Fruit fly (Drosophila melanogaster) whole organism, embryonic: ENCODE measurements around the gene SrpRbeta.

Experiments used
- Aef1 ChIP-seq: fragments of 200-800 bp; sonication (Bioruptor generic); IDR thresholded peaks from 3 replicates; pipeline ENCODE4 v1.3.6; 2022; ENCODE audit warnings: missing biosample characterization, missing genetic modification characterization
- CG10209 ChIP-seq: fragments of 200-800 bp; sonication (Bioruptor generic); optimal IDR thresholded peaks from 3 replicates; lab custom pipeline; 2017; ENCODE audit warnings: missing biosample characterization, mild to moderate bottlenecking, missing genetic modification characterization, missing genetic modification reagents
- CG11085 ChIP-seq: fragments of 200-800 bp; sonication (Bioruptor generic); IDR thresholded peaks from 2 replicates; pipeline ENCODE4 v1.3.6; 2022; ENCODE audit warnings: missing biosample characterization, missing genetic modification characterization
- CG13123 ChIP-seq: fragments of 200-800 bp; sonication (Bioruptor generic); optimal IDR thresholded peaks from 2 replicates; lab custom pipeline; 2016; ENCODE audit warnings: missing biosample characterization, missing genetic modification characterization
- CG16779 ChIP-seq: fragments of 200-800 bp; sonication (Bioruptor generic); IDR thresholded peaks from 2 replicates; pipeline ENCODE4 v1.3.6; 2022; ENCODE audit warnings: missing biosample characterization, missing genetic modification characterization
- CG17568 ChIP-seq: fragments of 200-800 bp; sonication (Bioruptor generic); optimal IDR thresholded peaks from 2 replicates; lab custom pipeline; 2018; ENCODE audit warnings: missing biosample characterization, mild to moderate bottlenecking, missing genetic modification characterization, moderate library complexity
- CG17912 ChIP-seq: fragments of 200-800 bp; sonication (Bioruptor generic); optimal IDR thresholded peaks from 2 replicates; lab custom pipeline; 2018; ENCODE audit warnings: missing biosample characterization, mild to moderate bottlenecking, missing genetic modification characterization
- CG18262 ChIP-seq: fragments of 200-800 bp; optimal IDR thresholded peaks from 3 replicates; lab custom pipeline; 2019; ENCODE audit warnings: missing biosample characterization, mild to moderate bottlenecking, missing genetic modification characterization, moderate library complexity
- CG18476 ChIP-seq: fragments of 200-800 bp; sonication (Bioruptor generic); optimal IDR thresholded peaks from 2 replicates; lab custom pipeline; 2016; ENCODE audit warnings: missing biosample characterization, mild to moderate bottlenecking, missing genetic modification characterization
- CG2120 ChIP-seq: fragments of 200-800 bp; sonication (Bioruptor generic); optimal IDR thresholded peaks from 3 replicates; lab custom pipeline; 2016; ENCODE audit warnings: missing biosample characterization, missing genetic modification characterization
- CG2678 ChIP-seq: fragments of 200-800 bp; sonication (Bioruptor generic); optimal IDR thresholded peaks from 3 replicates; lab custom pipeline; 2019; ENCODE audit warnings: missing biosample characterization, mild to moderate bottlenecking, missing genetic modification characterization, moderate library complexity
- CG33557 ChIP-seq: fragments of 200-800 bp; sonication (Bioruptor generic); optimal IDR thresholded peaks from 2 replicates; lab custom pipeline; 2019; ENCODE audit warnings: missing biosample characterization, mild to moderate bottlenecking, missing genetic modification characterization, moderate library complexity
- CG34376 ChIP-seq: fragments of 200-800 bp; sonication (Bioruptor generic); optimal IDR thresholded peaks from 2 replicates; lab custom pipeline; 2018; ENCODE audit warnings: missing biosample characterization, mild to moderate bottlenecking, missing genetic modification characterization
- CG4282 ChIP-seq: fragments of 200-800 bp; sonication (Bioruptor generic); optimal IDR thresholded peaks from 2 replicates; lab custom pipeline; 2016; ENCODE audit warnings: missing biosample characterization, missing genetic modification characterization
- CG43689 ChIP-seq: fragments of 200-800 bp; sonication (Bioruptor generic); IDR thresholded peaks from 2 replicates; pipeline ENCODE4 v1.3.6; 2022; ENCODE audit warnings: missing biosample characterization, missing genetic modification characterization
- CG5245 ChIP-seq: fragments of 200-800 bp; sonication (Bioruptor generic); optimal IDR thresholded peaks from 3 replicates; lab custom pipeline; 2016; ENCODE audit warnings: missing biosample characterization, missing genetic modification characterization
- CG7963 ChIP-seq: fragments of 200-800 bp; sonication (Bioruptor generic); IDR thresholded peaks from 3 replicates; pipeline ENCODE4 v1.3.6; 2022; ENCODE audit warnings: missing biosample characterization, missing genetic modification characterization; ENCODE audit not compliant: partially characterized antibody
- CG8089 ChIP-seq: fragments of 200-800 bp; sonication (Bioruptor generic); optimal IDR thresholded peaks from 3 replicates; lab custom pipeline; 2016; ENCODE audit warnings: missing biosample characterization, missing genetic modification characterization
- CG9727 ChIP-seq: fragments of 200-800 bp; sonication (Bioruptor generic); optimal IDR thresholded peaks from 3 replicates; lab custom pipeline; 2017; ENCODE audit warnings: missing biosample characterization, mild to moderate bottlenecking, missing genetic modification characterization
- CG9932 ChIP-seq: fragments of 200-800 bp; sonication (Bioruptor generic); IDR thresholded peaks from 2 replicates; pipeline ENCODE4 v1.3.6; 2022; ENCODE audit warnings: missing biosample characterization, missing genetic modification characterization
- Dll ChIP-seq: fragments of 200-800 bp; sonication (Bioruptor generic); IDR thresholded peaks from 4 replicates; pipeline ENCODE4 v1.3.6; 2022; ENCODE audit warnings: missing biosample characterization, missing genetic modification characterization; ENCODE audit not compliant: partially characterized antibody
- E2f2 ChIP-seq: fragments of 200-800 bp; sonication (Bioruptor generic); IDR thresholded peaks from 2 replicates; pipeline ENCODE4 v1.3.6; 2022; ENCODE audit warnings: missing biosample characterization, missing genetic modification characterization
- HHEX ChIP-seq: fragments of 200-800 bp; sonication (Bioruptor generic); optimal IDR thresholded peaks from 3 replicates; lab custom pipeline; 2017; ENCODE audit warnings: missing biosample characterization, mild to moderate bottlenecking, missing genetic modification characterization, missing genetic modification reagents
- HLH54F ChIP-seq: fragments of 200-800 bp; sonication (Bioruptor generic); optimal IDR thresholded peaks from 3 replicates; lab custom pipeline; 2016; ENCODE audit warnings: missing biosample characterization, missing genetic modification characterization
- Oli ChIP-seq: fragments of 200-800 bp; sonication (Bioruptor generic); optimal IDR thresholded peaks from 2 replicates; lab custom pipeline; 2018; ENCODE audit warnings: missing biosample characterization, mild to moderate bottlenecking, missing genetic modification characterization, moderate library complexity
- Sox102F ChIP-seq: fragments of 200-800 bp; sonication (Bioruptor generic); optimal IDR thresholded peaks from 2 replicates; lab custom pipeline; 2018; ENCODE audit warnings: missing biosample characterization, mild to moderate bottlenecking, missing genetic modification characterization, moderate library complexity
- Tbp ChIP-seq: fragments of >200 bp; optimal IDR thresholded peaks from 2 replicates; lab custom pipeline; 2018; ENCODE audit warnings: missing biosample characterization, missing genetic modification characterization
- abd-A ChIP-seq: fragments of 200-800 bp; sonication (Bioruptor generic); optimal IDR thresholded peaks from 3 replicates; lab custom pipeline; 2019; ENCODE audit warnings: missing biosample characterization, mild to moderate bottlenecking, missing genetic modification characterization, moderate library complexity
- ato ChIP-seq: fragments of 200-800 bp; sonication (Bioruptor generic); IDR thresholded peaks from 2 replicates; pipeline ENCODE4 v1.3.6; 2022; ENCODE audit warnings: missing biosample characterization, missing genetic modification characterization; ENCODE audit not compliant: partially characterized antibody
- crc ChIP-seq: fragments of 200-800 bp; sonication (Bioruptor generic); optimal IDR thresholded peaks from 2 replicates; lab custom pipeline; 2016; ENCODE audit warnings: missing biosample characterization, missing genetic modification characterization
- da ChIP-seq: fragments of 200-800 bp; sonication (Bioruptor generic); optimal IDR thresholded peaks from 2 replicates; lab custom pipeline; 2016; ENCODE audit warnings: missing biosample characterization, missing genetic modification characterization
- eve ChIP-seq, 2 experiments: fragments of >200 bp; optimal IDR thresholded peaks; 2 replicates each; lab custom pipeline; 2017; ENCODE audit warnings: missing biosample characterization in 2 of 2, missing genetic modification characterization in 2 of 2
- gcm ChIP-seq: fragments of 200-800 bp; sonication (Bioruptor generic); optimal IDR thresholded peaks from 2 replicates; lab custom pipeline; 2019; ENCODE audit warnings: missing biosample characterization, mild to moderate bottlenecking, missing genetic modification characterization, moderate library complexity
- gro ChIP-seq: fragments of 200-800 bp; sonication (Bioruptor generic); optimal IDR thresholded peaks from 2 replicates; lab custom pipeline; 2016; ENCODE audit warnings: missing biosample characterization, missing genetic modification characterization
- hbn ChIP-seq: fragments of 200-800 bp; sonication (Bioruptor generic); IDR thresholded peaks from 2 replicates; pipeline ENCODE4 v1.3.6; 2022; ENCODE audit warnings: missing biosample characterization, missing genetic modification characterization; ENCODE audit not compliant: partially characterized antibody
- her ChIP-seq: fragments of 200-800 bp; sonication (Bioruptor generic); optimal IDR thresholded peaks from 2 replicates; lab custom pipeline; 2016; ENCODE audit warnings: missing biosample characterization, missing genetic modification characterization
- klu ChIP-seq: fragments of 200-800 bp; sonication (Bioruptor generic); IDR thresholded peaks from 2 replicates; pipeline ENCODE4 v1.3.6; 2022; ENCODE audit warnings: missing biosample characterization, missing genetic modification characterization
- nau ChIP-seq: fragments of 200-800 bp; sonication (Bioruptor generic); optimal IDR thresholded peaks from 3 replicates; lab custom pipeline; 2017; ENCODE audit warnings: missing biosample characterization, mild to moderate bottlenecking, missing genetic modification characterization, missing genetic modification reagents
- odd ChIP-seq: fragments of 200-800 bp; sonication (Bioruptor generic); optimal IDR thresholded peaks from 2 replicates; lab custom pipeline; 2017; ENCODE audit warnings: missing biosample characterization, mild to moderate bottlenecking, missing genetic modification characterization
- pb ChIP-seq: fragments of 200-800 bp; sonication (Bioruptor generic); optimal IDR thresholded peaks from 3 replicates; lab custom pipeline; 2016; ENCODE audit warnings: missing biosample characterization, missing genetic modification characterization
- pros ChIP-seq: fragments of 200-800 bp; sonication (Bioruptor generic); optimal IDR thresholded peaks from 3 replicates; lab custom pipeline; 2019; ENCODE audit warnings: missing biosample characterization, mild to moderate bottlenecking, missing genetic modification characterization, moderate library complexity
- schlank ChIP-seq: fragments of 200-800 bp; sonication (Bioruptor generic); optimal IDR thresholded peaks from 2 replicates; lab custom pipeline; 2018; ENCODE audit warnings: missing biosample characterization, mild to moderate bottlenecking, missing genetic modification characterization
- scrt ChIP-seq: fragments of 200-800 bp; sonication (Bioruptor generic); optimal IDR thresholded peaks from 2 replicates; lab custom pipeline; 2018; ENCODE audit warnings: missing biosample characterization, mild to moderate bottlenecking, missing genetic modification characterization, moderate library complexity
- slbo ChIP-seq: fragments of 200-800 bp; sonication (Bioruptor generic); IDR thresholded peaks from 2 replicates; pipeline ENCODE4 v1.3.6; 2022; ENCODE audit warnings: missing biosample characterization, missing genetic modification characterization
- tap ChIP-seq: fragments of 200-800 bp; optimal IDR thresholded peaks from 3 replicates; lab custom pipeline; 2019; ENCODE audit warnings: missing biosample characterization, mild to moderate bottlenecking, missing genetic modification characterization, moderate library complexity
- tup ChIP-seq: fragments of 200-800 bp; sonication (Bioruptor generic); optimal IDR thresholded peaks from 2 replicates; lab custom pipeline; 2016; ENCODE audit warnings: missing biosample characterization, mild to moderate bottlenecking, missing genetic modification characterization, moderate library complexity
- vfl ChIP-seq: fragments of 200-800 bp; sonication (Bioruptor generic); optimal IDR thresholded peaks from 2 replicates; lab custom pipeline; 2016; ENCODE audit warnings: missing biosample characterization, missing genetic modification characterization
- wdn ChIP-seq: fragments of 200-800 bp; sonication (Bioruptor generic); IDR thresholded peaks from 2 replicates; pipeline ENCODE4 v1.3.6; 2022; ENCODE audit warnings: missing biosample characterization, missing genetic modification characterization
- wor ChIP-seq: fragments of 200-800 bp; sonication (Bioruptor generic); IDR thresholded peaks from 2 replicates; pipeline ENCODE4 v1.3.6; 2022; ENCODE audit warnings: missing biosample characterization, missing genetic modification characterization
- zen2 ChIP-seq: fragments of 200-800 bp; sonication (Bioruptor generic); IDR thresholded peaks from 3 replicates; pipeline ENCODE4 v1.3.6; 2022; ENCODE audit warnings: missing biosample characterization, missing genetic modification characterization; ENCODE audit not compliant: partially characterized antibody

SrpRbeta gene

dm6 chr3L:8696487-8696954 lies 23.5 kb downstream of the SrpRbeta start (continued):
- TF ChIP-seq gro (GFP tag; lab: Kevin White, UChicago), result peak; percentile 77
- peak; percentile 75 for TF ChIP-seq CG17912
- TF ChIP-seq zen2 (GFP tag; lab: Robert Waterston, UW), result 0 out of 3 replicates have a peak, but pooled peaks have one; percentile 15
- TF ChIP-seq vfl, result no peak
- no peak for TF ChIP-seq Aef1 (GFP tag; lab: Robert Waterston, UW)
- peak; percentile 40 for TF ChIP-seq Oli
- TF ChIP-seq pros (GFP tag; lab: Kevin White, UChicago), result peak; percentile 8
- no peak for TF ChIP-seq CG5245 (GFP tag; lab: Kevin White, UChicago)
- no peak for TF ChIP-seq ato
- TF ChIP-seq schlank, result peak; percentile 38
- peak; percentile 75 for TF ChIP-seq CG10209 (GFP tag; lab: Kevin White, UChicago)
- peak; percentile 66 for TF ChIP-seq CG33557 (GFP tag; lab: Kevin White, UChicago)
- TF ChIP-seq CG2120 (GFP tag; lab: Kevin White, UChicago), result peak; percentile 22
- peak; percentile 7 for TF ChIP-seq crc (GFP tag; lab: Kevin White, UChicago)
- TF ChIP-seq tup (GFP tag; lab: Kevin White, UChicago), result peak; percentile 27
- TF ChIP-seq Tbp (GFP tag; lab: Kevin White, UChicago), result no peak
- peak; percentile 78 for TF ChIP-seq CG9727
- TF ChIP-seq gcm (GFP tag; lab: Kevin White, UChicago), result peak; percentile 60
- peak; percentile 46 for TF ChIP-seq CG17568 (GFP tag; lab: Kevin White, UChicago)
- TF ChIP-seq E2f2 (GFP tag; lab: Robert Waterston, UW), result peak; percentile 37; the same call in 1 of the 2 replicates
- TF ChIP-seq CG8089 (GFP tag; lab: Kevin White, UChicago), result peak; percentile 63
- TF ChIP-seq CG7963 (GFP tag; lab: Robert Waterston, UW), result no peak
- no peak for TF ChIP-seq hbn (GFP tag; lab: Robert Waterston, UW)
- peak; percentile 49; the same call in 1 of the 2 replicates for TF ChIP-seq wdn (GFP tag; lab: Robert Waterston, UW)
- peak; percentile 42 for TF ChIP-seq slbo (GFP tag; lab: Robert Waterston, UW)
- TF ChIP-seq HHEX (GFP tag; lab: Kevin White, UChicago), result peak; percentile 87
- peak; percentile 55 for TF ChIP-seq Sox102F (GFP tag; lab: Kevin White, UChicago)
- peak; percentile 80 for TF ChIP-seq nau (GFP tag; lab: Kevin White, UChicago)
- TF ChIP-seq CG43689, result no peak
- peak; percentile 76 for TF ChIP-seq CG2678 (tag; lab: Kevin White, UChicago)
- no peak for TF ChIP-seq CG4282 (GFP tag; lab: Kevin White, UChicago)
- no peak for TF ChIP-seq CG11085 (GFP tag; lab: Robert Waterston, UW)
- 0 out of 4 replicates have a peak, but pooled peaks have one; percentile 13 for TF ChIP-seq Dll (GFP tag; lab: Robert Waterston, UW)
- no peak for TF ChIP-seq CG16779 (GFP tag; lab: Robert Waterston, UW)
- no peak for TF ChIP-seq wor (GFP tag; lab: Robert Waterston, UW)
- TF ChIP-seq scrt (GFP tag; lab: Kevin White, UChicago), result peak; percentile 51
- TF ChIP-seq pb (GFP tag; lab: Kevin White, UChicago), result no peak
- TF ChIP-seq CG18476, result peak; percentile 16
- peak; percentile 87 for TF ChIP-seq CG34376
- TF ChIP-seq eve (GFP tag; optimal IDR thresholded peaks at IDR 0.05; lab: Kevin White, UChicago), result no peak
- TF ChIP-seq odd (GFP tag; lab: Kevin White, UChicago), result peak; percentile 81
- no peak for TF ChIP-seq klu (GFP tag; lab: Robert Waterston, UW)
- no peak for TF ChIP-seq da
- peak; percentile 49 for TF ChIP-seq abd-A (tag; lab: Kevin White, UChicago)
- peak; percentile 45; the same call in 1 of the 2 replicates for TF ChIP-seq CG9932 (GFP tag; lab: Robert Waterston, UW)
- TF ChIP-seq her (GFP tag; lab: Kevin White, UChicago), result no peak
- TF ChIP-seq CG13123 (GFP tag; lab: Kevin White, UChicago), result peak; percentile 62
- TF ChIP-seq HLH54F (GFP tag; lab: Kevin White, UChicago), result no peak
- peak; percentile 44 for TF ChIP-seq CG18262
- TF ChIP-seq tap (tag; lab: Kevin White, UChicago), result peak; percentile 28
